Worm (Caenorhabditis elegans) whole organism, L3 larva: ENCODE data around the gene C33D3.3.
A peak's percentile ranks its signal among the peaks of the same experiment; 100 is the strongest.

Experiments
- R02D3.7 ChIP-seq: fragments of 150-350 bp; optimal IDR thresholded peaks from 2 replicates; lab custom pipeline; 2014; ENCODE audit warnings: missing biosample characterization, missing genetic modification characterization
- ZK546.5 ChIP-seq: sonication (generic microtip); optimal IDR thresholded peaks from 2 replicates; lab custom pipeline; 2017; ENCODE audit warnings: missing biosample characterization, missing genetic modification characterization
- ama-1 ChIP-seq: fragments of 150-350 bp; optimal IDR thresholded peaks from 2 replicates; lab custom pipeline; 2018
- ceh-16 ChIP-seq: sonication (generic microtip); optimal IDR thresholded peaks from 2 replicates; lab custom pipeline; 2017; ENCODE audit warnings: missing biosample characterization, missing genetic modification characterization
- ceh-28 ChIP-seq: fragments of 150-350 bp; optimal IDR thresholded peaks from 2 replicates; lab custom pipeline; 2014; ENCODE audit warnings: missing biosample characterization, missing genetic modification reagents, missing genetic modification characterization
- ceh-9 ChIP-seq: sonication (generic microtip); optimal IDR thresholded peaks from 2 replicates; lab custom pipeline; 2018; ENCODE audit warnings: missing biosample characterization, missing genetic modification characterization
- egl-5 ChIP-seq: fragments of 150-350 bp; optimal IDR thresholded peaks from 2 replicates; lab custom pipeline; 2017; ENCODE audit warnings: missing biosample characterization, missing genetic modification reagents, missing genetic modification characterization, inconsistent platforms
- elt-1 ChIP-seq: fragments of 150-350 bp; optimal IDR thresholded peaks from 2 replicates; lab custom pipeline; 2014; ENCODE audit warnings: missing biosample characterization, missing genetic modification characterization
- elt-2 ChIP-seq: sonication (generic microtip); optimal IDR thresholded peaks from 2 replicates; lab custom pipeline; 2016; ENCODE audit warnings: missing genetic modification reagents, mild to moderate bottlenecking, missing genetic modification characterization, missing compliant biosample characterization
- elt-3 ChIP-seq, 3 experiments: fragments of 150-350 bp in 1 of 3; sonication (generic microtip) in 2 of 3; optimal IDR thresholded peaks; 2 replicates in 2 of 3; 4 replicates in 1 of 3; lab custom pipeline; 2014 to 2017; ENCODE audit warnings: missing biosample characterization in 3 of 3, missing genetic modification characterization in 3 of 3
- eor-1 ChIP-seq, 2 experiments: fragments of 150-350 bp; optimal IDR thresholded peaks; 2 replicates each; lab custom pipeline; 2014 to 2018; ENCODE audit warnings: missing biosample characterization in 2 of 2, missing genetic modification characterization in 2 of 2
- fkh-2 ChIP-seq: fragments of 150-350 bp; optimal IDR thresholded peaks from 2 replicates; lab custom pipeline; 2014; ENCODE audit warnings: missing biosample characterization, missing genetic modification reagents, missing genetic modification characterization
- fos-1 ChIP-seq: fragments of 150-350 bp; optimal IDR thresholded peaks from 2 replicates; lab custom pipeline; 2014; ENCODE audit warnings: missing biosample characterization, missing genetic modification characterization
- jun-1 ChIP-seq: fragments of 150-350 bp; optimal IDR thresholded peaks from 2 replicates; lab custom pipeline; 2014; ENCODE audit warnings: missing biosample characterization, missing genetic modification reagents, missing genetic modification characterization
- lin-15B ChIP-seq: fragments of 150-350 bp; optimal IDR thresholded peaks from 2 replicates; lab custom pipeline; 2014; ENCODE audit warnings: missing biosample characterization, missing genetic modification characterization
- lin-39 ChIP-seq: fragments of 150-350 bp; optimal IDR thresholded peaks from 2 replicates; lab custom pipeline; 2018; ENCODE audit warnings: missing biosample characterization, missing genetic modification reagents, missing genetic modification characterization
- mdl-1 ChIP-seq: fragments of 150-350 bp; optimal IDR thresholded peaks from 2 replicates; lab custom pipeline; 2014; ENCODE audit warnings: missing biosample characterization, missing genetic modification characterization
- mml-1 ChIP-seq: fragments of 150-350 bp; sonication (generic microtip); optimal IDR thresholded peaks from 3 replicates; lab custom pipeline; 2014; ENCODE audit warnings: missing biosample characterization, missing genetic modification characterization
- nfya-1 ChIP-seq: sonication (generic microtip); optimal IDR thresholded peaks from 2 replicates; lab custom pipeline; 2017; ENCODE audit warnings: missing genetic modification characterization, mild to moderate bottlenecking, missing compliant biosample characterization, antibody characterized with exemption, moderate library complexity; ENCODE audit not compliant: insufficient read depth
- nhr-237 ChIP-seq: fragments of 150-350 bp; optimal IDR thresholded peaks from 2 replicates; lab custom pipeline; 2014; ENCODE audit warnings: missing biosample characterization, missing genetic modification characterization
- nhr-28 ChIP-seq: fragments of 150-350 bp; optimal IDR thresholded peaks from 2 replicates; lab custom pipeline; 2014; ENCODE audit warnings: missing biosample characterization, missing genetic modification characterization
- nhr-67 ChIP-seq: fragments of 150-350 bp; optimal IDR thresholded peaks from 2 replicates; lab custom pipeline; 2014; ENCODE audit warnings: missing biosample characterization, missing genetic modification characterization
- nhr-77 ChIP-seq: fragments of 150-350 bp; optimal IDR thresholded peaks from 2 replicates; lab custom pipeline; 2014; ENCODE audit warnings: missing biosample characterization, missing genetic modification characterization
- pha-4 ChIP-seq: fragments of 150-350 bp; optimal IDR thresholded peaks from 2 replicates; lab custom pipeline; 2014; ENCODE audit warnings: missing biosample characterization, missing genetic modification reagents, missing genetic modification characterization
- pqm-1 ChIP-seq: fragments of 150-350 bp; optimal IDR thresholded peaks from 2 replicates; lab custom pipeline; 2017; ENCODE audit warnings: missing biosample characterization, missing genetic modification characterization, inconsistent platforms
- sea-2 ChIP-seq: fragments of 150-350 bp; sonication (generic microtip); optimal IDR thresholded peaks from 4 replicates; lab custom pipeline; 2014; ENCODE audit warnings: missing biosample characterization, missing genetic modification reagents, missing genetic modification characterization
- skn-1 ChIP-seq: fragments of 150-350 bp; optimal IDR thresholded peaks from 2 replicates; lab custom pipeline; 2014; ENCODE audit warnings: missing biosample characterization, missing genetic modification characterization
- snpc-4 ChIP-seq: fragments of 150-350 bp; optimal IDR thresholded peaks from 2 replicates; lab custom pipeline; 2014; ENCODE audit warnings: missing biosample characterization, missing genetic modification characterization
- tbx-2 ChIP-seq: sonication (generic microtip); optimal IDR thresholded peaks from 2 replicates; lab custom pipeline; 2016; ENCODE audit warnings: mild to moderate bottlenecking, missing genetic modification characterization, missing compliant biosample characterization
- unc-39 ChIP-seq: sonication (generic microtip); optimal IDR thresholded peaks from 4 replicates; lab custom pipeline; 2017; ENCODE audit warnings: missing biosample characterization, missing genetic modification characterization
- unc-62 ChIP-seq: fragments of 150-350 bp; sonication (generic microtip); optimal IDR thresholded peaks from 4 replicates; lab custom pipeline; 2014; ENCODE audit warnings: missing biosample characterization, missing genetic modification reagents, missing genetic modification characterization
- zag-1 ChIP-seq: fragments of 150-350 bp; optimal IDR thresholded peaks from 2 replicates; lab custom pipeline; 2014; ENCODE audit warnings: missing biosample characterization, missing genetic modification characterization
- ztf-11 ChIP-seq: fragments of 150-350 bp; optimal IDR thresholded peaks from 2 replicates; lab custom pipeline; 2014; ENCODE audit warnings: missing biosample characterization, missing genetic modification characterization

Gene C33D3.3

ce11 chrX:10463542-10463941, 21.6 kb upstream of the C33D3.3 start, which contains the start of gene C39B10.1:
TSS of gene C39B10.1 (minus strand) at chrX:10463642.
- TF ChIP-seq lin-15B (tag; lab: Kevin White, UChicago) (no peak), jun-1 (tag; lab: Kevin White, UChicago) (no peak), unc-39 (tag; lab: Kevin White, UChicago) (no peak), sea-2 (GFP tag; lab: Kevin White, UChicago) (no peak), ZK546.5 (no peak), mml-1 (tag; lab: Kevin White, UChicago) (no peak), elt-3 (tag; optimal IDR thresholded peaks at IDR 0.05; lab: Kevin White, UChicago) (no peak), R02D3.7 (tag; lab: Kevin White, UChicago) (no peak), pha-4 (no peak), zag-1 (tag; lab: Kevin White, UChicago) (no peak), nhr-77 (no peak), ztf-11 (tag; lab: Kevin White, UChicago) (no peak)

ce11 chrX:10474998-10475577, 10.1 kb upstream of the C33D3.3 start, which contains the start of gene elt-4:
TSS of gene elt-4 (plus strand) at chrX:10475527.
- TF ChIP-seq elt-2 (tag; lab: Kevin White, UChicago), result no peak
- peak; percentile 57 for TF ChIP-seq pqm-1

DNA sequence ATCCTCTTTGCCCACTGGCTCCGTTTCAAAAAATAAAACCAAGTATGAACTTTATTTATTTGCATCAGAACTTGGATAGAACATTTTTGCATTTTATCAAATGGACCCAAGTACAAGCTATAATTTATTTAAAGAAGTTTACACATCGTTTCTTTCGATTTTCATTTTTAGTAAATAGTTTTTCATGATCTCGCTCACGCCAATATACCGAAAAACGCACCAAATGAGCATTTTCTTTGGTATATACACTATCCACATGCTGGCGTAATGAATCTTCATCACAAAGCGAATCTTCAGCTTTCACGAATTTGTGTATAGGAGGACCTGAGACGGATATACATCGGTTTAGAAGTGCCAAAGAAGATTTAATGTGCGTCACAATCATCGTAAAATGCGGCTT, 8.6 kb upstream of the C33D3.3 start, which contains the start of gene C39B10.7:
C39B10.7 (plus strand) TSS at position 301 of the 400 bp plus-strand sequence.
- TF ChIP-seq egl-5 (no peak), pqm-1 (no peak), jun-1 (tag; lab: Kevin White, UChicago) (no peak), nhr-77 (no peak), lin-39 (tag; lab: Kevin White, UChicago) (no peak), fos-1 (tag; lab: Kevin White, UChicago) (no peak), ceh-16 (tag; lab: Kevin White, UChicago) (no peak), ceh-28 (tag; lab: Kevin White, UChicago) (no peak), ceh-9 (no peak), unc-62 (GFP tag; lab: Kevin White, UChicago) (no peak), skn-1 (tag; lab: Kevin White, UChicago) (no peak), mdl-1 (no peak), lin-15B (tag; lab: Kevin White, UChicago) (no peak)

DNA sequence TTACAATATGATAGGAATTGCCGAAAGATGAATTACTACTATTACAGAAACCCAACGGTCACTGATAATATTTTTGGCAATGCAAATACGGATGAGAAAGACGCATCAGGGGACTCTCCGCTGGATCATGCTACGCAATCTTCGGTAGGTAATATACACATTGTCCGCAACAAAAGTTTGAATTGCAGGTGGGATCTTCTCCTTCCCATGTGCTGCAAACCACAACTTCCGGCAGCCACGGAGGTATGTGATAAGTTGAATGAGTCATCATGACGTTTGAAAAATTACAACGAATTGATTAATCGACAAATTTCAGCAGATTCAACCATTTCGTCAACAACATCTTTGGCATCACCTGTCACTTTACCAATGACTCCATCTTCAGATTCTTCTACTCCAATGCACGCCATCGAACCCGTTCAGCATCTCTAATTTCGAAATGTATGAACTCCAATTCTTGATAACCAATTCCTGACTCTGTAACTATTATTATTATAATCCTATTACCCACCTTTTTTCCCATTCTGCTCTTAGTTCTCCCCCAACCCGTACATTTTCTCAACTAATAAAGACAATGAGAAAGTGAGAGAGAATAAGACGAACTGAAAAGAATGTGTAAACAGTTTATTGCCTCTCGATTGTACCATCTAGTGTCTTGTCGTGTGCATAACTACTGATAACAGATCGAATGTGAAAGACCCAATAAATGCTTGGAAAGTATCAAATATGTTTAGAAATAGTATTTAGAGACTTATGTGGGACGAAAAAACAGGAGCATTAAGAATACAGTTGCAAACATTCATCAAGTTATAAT, 7.8 kb upstream of the C33D3.3 start:
- TF ChIP-seq nhr-237 (tag; lab: Kevin White, UChicago) (no peak), ztf-11 (tag; lab: Kevin White, UChicago) (no peak), elt-3 (tag; optimal IDR thresholded peaks at IDR 0.05; lab: Kevin White, UChicago) (no peak), egl-5 (no peak), snpc-4 (tag; lab: Kevin White, UChicago) (no peak), lin-39 (tag; lab: Kevin White, UChicago) (no peak), fkh-2 (tag; lab: Kevin White, UChicago) (no peak), pqm-1 (peak; percentile 93), eor-1 (tag; optimal IDR thresholded peaks at IDR 0.05; lab: Kevin White, UChicago) (no peak), jun-1 (tag; lab: Kevin White, UChicago) (peak; percentile 70), pha-4 (peak; percentile 65), nhr-77 (no peak), nhr-67 (tag; lab: Kevin White, UChicago) (no peak), tbx-2 (tag; lab: Kevin White, UChicago) (no peak), nhr-28 (tag; lab: Kevin White, UChicago) (no peak), ama-1 (lab: Kevin White, UChicago) (no peak), elt-1 (no peak), ZK546.5 (no peak)

DNA sequence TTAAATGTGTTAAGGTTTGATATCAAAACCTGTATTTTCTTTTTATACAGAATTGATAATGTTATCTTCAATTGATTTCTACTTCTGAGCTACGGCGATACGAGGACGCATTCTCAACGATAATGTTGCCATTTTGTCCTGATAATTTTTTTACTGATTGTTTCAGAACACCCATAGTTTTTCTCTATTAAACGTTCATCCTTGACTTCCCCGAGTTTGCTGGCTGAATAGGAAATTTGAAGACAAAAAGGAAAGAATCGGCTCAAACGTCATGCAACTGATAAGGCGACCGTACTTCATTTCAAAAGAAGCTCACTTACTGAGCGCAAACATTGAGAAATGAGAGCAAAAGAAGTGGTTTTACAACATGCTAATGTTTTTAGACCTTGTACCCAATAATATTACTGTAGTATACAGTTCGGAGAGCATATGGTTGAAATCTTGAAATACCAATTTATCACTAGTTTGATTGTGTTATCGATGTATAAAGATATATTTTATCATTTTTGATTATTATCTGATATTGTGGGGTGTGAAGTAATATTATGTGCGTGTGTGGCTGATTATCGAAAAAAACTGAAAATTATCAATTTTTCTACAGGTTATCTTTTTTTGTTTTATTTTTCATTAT, 5.9 kb upstream of the C33D3.3 start:
- TF ChIP-seq zag-1 (tag; lab: Kevin White, UChicago) (no peak), pqm-1 (peak; percentile 64), jun-1 (tag; lab: Kevin White, UChicago) (peak; percentile 48), nfya-1 (no peak)
